Worm (Caenorhabditis elegans) whole organism, L2 larva: ENCODE measurements around the gene srx-119.

ENCODE experiments used
- R02D3.7 ChIP-seq: fragments of 150-350 bp; optimal IDR thresholded peaks from 2 replicates; lab custom pipeline; 2014; ENCODE audit warnings: missing biosample characterization, missing genetic modification characterization
- ama-1 ChIP-seq: fragments of 150-350 bp; optimal IDR thresholded peaks from 2 replicates; lab custom pipeline; 2018; ENCODE audit warnings: inconsistent platforms
- blmp-1 ChIP-seq: sonication (generic microtip); optimal IDR thresholded peaks from 2 replicates; lab custom pipeline; 2017; ENCODE audit warnings: missing genetic modification characterization, mild to moderate bottlenecking, missing compliant biosample characterization, antibody characterized with exemption, moderate library complexity; ENCODE audit not compliant: insufficient read depth
- ceh-16 ChIP-seq: fragments of 150-350 bp; optimal IDR thresholded peaks from 2 replicates; lab custom pipeline; 2014; ENCODE audit warnings: missing biosample characterization, missing genetic modification characterization
- ceh-82 ChIP-seq: fragments of 150-350 bp; optimal IDR thresholded peaks from 2 replicates; lab custom pipeline; 2014; ENCODE audit warnings: missing biosample characterization, missing genetic modification characterization
- dmd-4 ChIP-seq: sonication (generic microtip); optimal IDR thresholded peaks from 2 replicates; lab custom pipeline; 2017; ENCODE audit warnings: missing biosample characterization, missing genetic modification characterization
- elt-1 ChIP-seq: fragments of 150-350 bp; optimal IDR thresholded peaks from 2 replicates; lab custom pipeline; 2014; ENCODE audit warnings: missing biosample characterization, missing genetic modification characterization
- elt-3 ChIP-seq: sonication (generic microtip); optimal IDR thresholded peaks from 2 replicates; lab custom pipeline; 2017; ENCODE audit warnings: missing biosample characterization, missing genetic modification characterization
- mbf-1 ChIP-seq: sonication (generic microtip); optimal IDR thresholded peaks from 2 replicates; lab custom pipeline; 2017; ENCODE audit warnings: missing biosample characterization, missing genetic modification characterization
- nhr-12 ChIP-seq: fragments of 150-350 bp; optimal IDR thresholded peaks from 2 replicates; lab custom pipeline; 2014; ENCODE audit warnings: missing biosample characterization, missing genetic modification characterization
- nhr-21 ChIP-seq: fragments of 150-350 bp; optimal IDR thresholded peaks from 2 replicates; lab custom pipeline; 2014; ENCODE audit warnings: missing biosample characterization, missing genetic modification characterization
- nhr-25 ChIP-seq: fragments of 150-350 bp; sonication (generic microtip); optimal IDR thresholded peaks from 3 replicates; lab custom pipeline; 2014; ENCODE audit warnings: missing biosample characterization, missing genetic modification characterization
- sem-4 ChIP-seq: fragments of 150-350 bp; optimal IDR thresholded peaks from 2 replicates; lab custom pipeline; 2014; ENCODE audit warnings: missing biosample characterization, missing genetic modification reagents, missing genetic modification characterization

DNA sequence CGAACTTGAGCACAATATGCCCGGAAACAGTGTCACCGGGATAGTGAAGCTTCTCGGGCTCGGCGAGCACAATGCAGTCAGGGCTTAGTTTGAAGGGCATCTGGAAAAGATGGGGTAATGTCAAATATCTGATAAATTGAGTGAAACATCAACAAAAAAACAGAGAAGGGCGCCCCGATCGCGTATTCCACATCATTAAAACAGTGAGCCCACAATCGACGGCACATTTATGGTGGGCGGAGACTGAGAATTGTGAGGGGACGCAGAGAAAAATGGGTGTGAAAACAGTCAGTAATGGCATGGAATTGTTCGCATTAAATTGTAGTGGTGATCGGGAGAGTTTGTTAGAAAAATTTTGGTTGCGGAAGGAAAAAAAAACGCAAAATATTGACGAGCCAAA is 47.2 kb upstream of the srx-119 start, which contains the start of gene arrd-9:
- TF ChIP-seq nhr-12 (tag; lab: Kevin White, UChicago) (no peak), blmp-1 (tag; lab: Kevin White, UChicago) (no peak), sem-4 (tag; lab: Kevin White, UChicago) (no peak), elt-1 (tag; lab: Kevin White, UChicago) (no peak), nhr-25 (tag; lab: Kevin White, UChicago) (no peak), mbf-1 (no peak), ceh-16 (no peak), elt-3 (tag; lab: Kevin White, UChicago) (no peak), ceh-82 (tag; lab: Kevin White, UChicago) (no peak), dmd-4 (tag; lab: Kevin White, UChicago) (no peak), R02D3.7 (tag; lab: Kevin White, UChicago) (no peak), nhr-21 (tag; lab: Kevin White, UChicago) (no peak), ama-1 (lab: Kevin White, UChicago) (no peak)
